Fruit fly (Drosophila melanogaster) whole organism: ENCODE data around the gene CG13050.

Experiments used
- CG8478 ChIP-seq: fragments of >200 bp; optimal IDR thresholded peaks from 2 replicates; lab custom pipeline; 2018; ENCODE audit warnings: inconsistent platforms
- Dll ChIP-seq: fragments of >200 bp; optimal IDR thresholded peaks from 2 replicates; lab custom pipeline; 2017
- pan ChIP-seq: fragments of >200 bp; optimal IDR thresholded peaks from 2 replicates; lab custom pipeline; 2017
- psq ChIP-seq: fragments of >200 bp; optimal IDR thresholded peaks from 2 replicates; lab custom pipeline; 2017
- usp ChIP-seq: fragments of >200 bp; optimal IDR thresholded peaks from 2 replicates; lab custom pipeline; 2017; ENCODE audit warnings: missing biosample characterization, missing genetic modification characterization, mixed read lengths

dm6 chr3L:16241296-16241695 lies 37.8 kb downstream of the CG13050 start:
- TF ChIP-seq usp, result no peak
- TF ChIP-seq pan (lab: Kevin White, UChicago), result no peak
- TF ChIP-seq CG8478 (lab: Kevin White, UChicago), result no peak
- no peak for TF ChIP-seq psq
- no peak for TF ChIP-seq Dll (lab: Kevin White, UChicago)
